Fruit fly (Drosophila melanogaster) ovary, adult (tissue): ENCODE data around the gene ft.
A peak's percentile ranks its signal among the peaks of the same experiment; 100 is the strongest.

Experiments
- CG17801 ChIP-seq: fragments of 200-800 bp; optimal IDR thresholded peaks from 2 replicates; lab custom pipeline; 2019; ENCODE audit warnings: missing biosample characterization, mild to moderate bottlenecking, missing genetic modification characterization, moderate library complexity; ENCODE audit not compliant: partially characterized antibody

Gene ft

DNA sequence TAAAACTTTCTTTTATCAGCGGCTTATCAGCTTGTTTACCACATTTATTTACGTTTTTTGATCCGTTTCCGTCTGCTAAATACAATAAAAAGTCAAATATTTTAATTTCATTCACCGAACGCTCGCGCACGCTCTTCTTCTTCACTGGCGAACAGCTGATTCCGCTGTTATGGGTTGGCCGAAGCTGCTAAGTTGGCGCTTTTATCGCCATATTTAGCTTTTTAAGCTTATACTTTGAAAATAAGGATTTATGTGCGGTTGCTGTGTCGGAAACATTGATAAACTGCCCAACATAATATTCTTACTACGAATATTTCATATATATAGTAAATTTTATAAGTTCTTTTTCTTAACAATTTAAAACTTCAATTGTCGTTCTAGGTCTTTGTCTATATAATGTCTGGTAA lies 23.7 kb downstream of the ft start, which contains the start of gene Naprt:
Gene Naprt (minus strand): TSS at position 159 of the 407 bp plus-strand sequence.
- TF ChIP-seq CG17801 (GFP tag; lab: Kevin White, UChicago), result no peak

DNA sequence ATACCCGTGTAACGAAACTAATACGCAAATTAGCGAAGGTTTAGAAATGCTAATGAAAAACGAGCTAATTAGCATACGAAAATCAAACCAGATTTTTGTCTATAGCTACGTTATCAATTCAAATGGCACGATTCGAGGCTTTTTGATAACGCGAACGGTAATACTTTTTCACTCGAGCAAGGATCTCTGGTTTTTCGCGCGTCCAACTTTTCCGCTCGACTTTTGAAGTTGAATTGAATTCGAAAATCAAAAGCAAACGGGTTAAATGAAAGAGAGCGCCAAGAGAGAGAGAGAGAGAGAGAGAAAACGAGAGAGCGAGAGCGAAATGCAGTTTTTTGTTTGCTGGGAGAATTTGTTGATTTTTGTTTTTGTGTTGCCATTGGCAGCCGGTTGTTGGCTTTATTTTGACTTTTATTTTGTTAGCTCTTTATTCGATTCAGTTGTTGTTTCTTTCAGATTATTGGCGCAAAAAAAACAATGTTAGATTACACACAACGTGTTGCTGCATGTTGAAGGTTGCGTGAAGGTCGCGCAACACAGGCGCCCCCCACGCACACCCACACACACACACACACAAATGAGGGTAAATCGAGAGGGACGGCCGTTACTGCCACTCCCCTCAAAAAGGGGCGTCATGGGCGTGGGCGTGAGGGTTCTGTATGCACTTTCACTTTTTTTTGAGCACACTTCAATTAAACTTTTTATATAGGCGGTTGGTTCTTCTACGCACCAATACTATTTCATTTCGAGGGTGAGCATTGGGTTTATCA lies 24.3 kb downstream of the ft start:
- peak; percentile 17 for TF ChIP-seq CG17801 (GFP tag; lab: Kevin White, UChicago)

- TF ChIP-seq CG17801 (GFP tag; lab: Kevin White, UChicago), result no peak
Measured at dm6 chr2L:4196347-4197142, 25.1 kb downstream of the ft start.

DNA sequence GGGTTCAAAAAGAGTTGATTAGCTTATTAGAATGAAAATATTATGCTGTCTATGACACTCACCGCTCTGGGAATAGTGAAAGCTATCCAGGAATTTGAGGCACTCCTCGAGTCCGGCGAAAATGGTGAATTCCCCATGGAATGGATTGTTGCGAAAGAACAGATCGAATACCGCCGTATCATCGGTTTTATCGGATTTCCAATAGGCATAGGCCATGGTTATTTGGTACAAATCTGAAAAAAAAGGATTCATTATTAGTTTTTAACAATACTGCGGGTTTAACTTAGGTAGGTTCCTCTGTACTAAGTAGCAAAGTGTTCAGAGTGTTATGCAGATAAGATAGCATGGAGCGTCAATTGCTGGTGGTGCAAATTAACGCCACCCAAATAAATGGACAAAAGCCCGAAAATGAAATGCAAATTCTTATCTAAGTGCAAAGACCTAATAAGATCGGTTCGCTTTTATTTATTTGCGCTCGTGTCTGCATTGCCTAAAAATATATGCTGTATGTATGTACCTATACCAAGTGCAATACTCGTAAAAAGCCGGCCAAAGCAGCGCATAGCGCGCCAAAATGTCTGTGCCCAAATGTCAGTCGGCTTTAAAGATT lies 25.8 kb downstream of the ft start:
- TF ChIP-seq CG17801 (GFP tag; lab: Kevin White, UChicago), result no peak

- no peak for TF ChIP-seq CG17801 (GFP tag; lab: Kevin White, UChicago)
Measured at dm6 chr2L:4187631-4188173, 33.9 kb downstream of the ft start, which contains the start of the genes Tbcc and lectin-24Db. Gene Tbcc, minus strand, starts transcription at chr2L:4187793. Gene lectin-24Db, plus strand, starts transcription at chr2L:4188123.

DNA sequence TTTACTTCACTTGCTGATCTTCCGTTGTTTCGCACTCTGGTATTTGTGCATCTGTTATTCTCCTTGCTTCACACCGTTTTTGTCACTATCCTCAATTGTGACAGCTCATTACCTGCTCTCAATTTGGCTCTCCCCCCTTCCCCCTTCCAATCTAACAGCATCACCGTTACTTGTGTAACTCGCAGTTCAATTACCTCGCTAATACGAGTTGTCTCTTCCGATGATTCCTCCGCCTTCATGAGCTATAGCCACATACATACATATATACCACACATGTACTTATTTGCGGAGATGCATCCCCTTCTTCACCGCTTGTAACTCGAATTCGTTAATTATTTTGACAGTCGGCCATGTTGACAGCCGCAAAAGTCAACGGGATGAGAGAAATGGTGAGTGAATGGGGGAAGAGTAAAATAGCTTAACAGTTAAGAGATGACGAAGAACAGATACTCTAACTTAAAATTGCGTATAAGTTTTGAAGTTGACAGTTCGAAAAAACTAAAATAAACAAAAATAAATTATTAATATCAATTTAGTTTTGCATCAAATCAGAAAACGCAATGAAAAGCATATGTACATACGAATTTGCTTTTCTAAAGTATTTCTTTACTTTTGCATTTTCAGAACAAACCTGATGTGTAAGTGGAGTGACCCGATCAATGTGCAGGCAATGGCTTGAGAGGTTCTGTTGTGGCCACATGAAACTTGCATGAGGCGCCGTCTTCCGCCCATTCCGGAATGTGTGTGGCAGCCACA lies 36.1 kb downstream of the ft start:
- peak; percentile 44 for TF ChIP-seq CG17801 (GFP tag; lab: Kevin White, UChicago)

dm6 chr2L:4179960-4180359 lies 41.6 kb downstream of the ft start:
- TF ChIP-seq CG17801 (GFP tag; lab: Kevin White, UChicago), result no peak

- no peak for TF ChIP-seq CG17801 (GFP tag; lab: Kevin White, UChicago)
Measured at dm6 chr2L:4179386-4179785, 42.2 kb downstream of the ft start.

dm6 chr2L:4166034-4166433 lies 55.6 kb downstream of the ft start, which contains the start of gene Or24a:
Gene Or24a, minus strand, starts transcription at chr2L:4166134.
- no peak for TF ChIP-seq CG17801 (GFP tag; lab: Kevin White, UChicago)

DNA sequence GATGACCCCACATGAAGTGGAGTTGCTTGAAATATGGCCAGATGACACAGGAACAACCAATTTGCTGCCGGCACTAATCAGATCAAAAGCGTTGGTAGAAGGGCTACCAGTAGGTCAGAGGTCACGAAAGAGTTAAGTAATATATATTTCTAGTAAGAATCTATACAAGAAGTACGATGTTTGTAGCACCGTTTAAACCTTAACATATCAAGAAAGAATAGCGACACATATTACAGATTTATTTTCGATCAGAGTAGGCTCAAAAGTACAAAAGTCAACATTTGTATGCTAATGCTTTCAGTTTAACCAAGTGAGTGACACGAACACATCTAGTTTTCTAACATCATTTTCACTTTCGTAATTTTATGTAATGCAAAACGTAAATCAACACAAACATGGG lies 72.6 kb downstream of the ft start, which contains the start of gene CG2955:
Gene CG2955 (plus strand): TSS at position 301 of the 400 bp plus-strand sequence.
- no peak for TF ChIP-seq CG17801 (GFP tag; lab: Kevin White, UChicago)
